Fruit fly (Drosophila melanogaster): ENCODE data around the gene slpr.
A peak's percentile ranks its signal among the peaks of the same experiment; 100 is the strongest.

The slpr gene

dm6 chrX:8202724-8203362 is 25.9 kb upstream of the slpr start:
- no peak for TF ChIP-seq rn (GFP tag; IDR thresholded peaks at IDR 0.05)
- TF ChIP-seq CG13204 (GFP tag; optimal IDR thresholded peaks at IDR 0.05): no peak
- no peak for TF ChIP-seq CG12605 (GFP tag; IDR thresholded peaks at IDR 0.05)
- TF ChIP-seq Ets98B (GFP tag; IDR thresholded peaks at IDR 0.05): peak; percentile 28; the same call in 1 of the 2 replicates
- peak; percentile 37 for TF ChIP-seq CG8159 (tag; optimal IDR thresholded peaks at IDR 0.05)
- no peak for TF ChIP-seq Snoo (tag; optimal IDR thresholded peaks at IDR 0.05)
- no peak for TF ChIP-seq CG34367 (tag; optimal IDR thresholded peaks at IDR 0.05)
- TF ChIP-seq D1 (tag; optimal IDR thresholded peaks at IDR 0.05): no peak
- TF ChIP-seq gl (tag; optimal IDR thresholded peaks at IDR 0.05): no peak
- no peak; the same call in 2 of the 3 replicates for TF ChIP-seq fd96Ca (GFP tag; IDR thresholded peaks at IDR 0.05)
- TF ChIP-seq CG4496 (GFP tag; IDR thresholded peaks at IDR 0.05): peak; percentile 46; the same call in 2 of the 3 replicates
- TF ChIP-seq CG32121 (GFP tag; IDR thresholded peaks at IDR 0.05): no peak
- TF ChIP-seq CG8301 (tag; optimal IDR thresholded peaks at IDR 0.05): peak; percentile 20
- peak; percentile 19 for TF ChIP-seq CG9948 (tag; optimal IDR thresholded peaks at IDR 0.05)
- no peak for TF ChIP-seq Pif1B (GFP tag; optimal IDR thresholded peaks at IDR 0.05)
- TF ChIP-seq CG15710 (tag; optimal IDR thresholded peaks at IDR 0.05): peak; percentile 25
- peak; percentile 29 for TF ChIP-seq CG17806 (tag; optimal IDR thresholded peaks at IDR 0.05)
- TF ChIP-seq CG14655 (GFP tag; optimal IDR thresholded peaks at IDR 0.05): peak; percentile 47
- TF ChIP-seq CG10348 (GFP tag; IDR thresholded peaks at IDR 0.05): no peak
- TF ChIP-seq Pif1A (GFP tag; optimal IDR thresholded peaks at IDR 0.05): peak; percentile 23
- peak; percentile 73 for TF ChIP-seq EcR (GFP tag; optimal IDR thresholded peaks at IDR 0.05)

- TF ChIP-seq D1 (tag; optimal IDR thresholded peaks at IDR 0.05) (no peak), fd96Ca (GFP tag; IDR thresholded peaks at IDR 0.05) (0 out of 3 replicates have a peak, but pooled peaks have one; percentile 11), CG34367 (tag; optimal IDR thresholded peaks at IDR 0.05) (no peak), CG14655 (GFP tag; optimal IDR thresholded peaks at IDR 0.05) (no peak), rn (GFP tag; IDR thresholded peaks at IDR 0.05) (no peak), Pif1B (GFP tag; optimal IDR thresholded peaks at IDR 0.05) (no peak)
Observed at dm6 chrX:8198935-8199580, 22.1 kb upstream of the slpr start.

dm6 chrX:8196598-8197228 is 19.7 kb upstream of the slpr start:
- TF ChIP-seq CG12605 (GFP tag; IDR thresholded peaks at IDR 0.05) (peak; percentile 83), Ets98B (GFP tag; IDR thresholded peaks at IDR 0.05) (peak; percentile 79), CG34367 (tag; optimal IDR thresholded peaks at IDR 0.05) (peak; percentile 67), D1 (tag; optimal IDR thresholded peaks at IDR 0.05) (no peak), Pif1A (GFP tag; optimal IDR thresholded peaks at IDR 0.05) (peak; percentile 70), CG4496 (GFP tag; IDR thresholded peaks at IDR 0.05) (peak; percentile 89), Pif1B (GFP tag; optimal IDR thresholded peaks at IDR 0.05) (peak; percentile 75), CG10348 (GFP tag; IDR thresholded peaks at IDR 0.05) (0 out of 2 replicates have a peak, but pooled peaks have one; percentile 31), rn (GFP tag; IDR thresholded peaks at IDR 0.05) (peak; percentile 55), CG14655 (GFP tag; optimal IDR thresholded peaks at IDR 0.05) (peak; percentile 80), CG9948 (tag; optimal IDR thresholded peaks at IDR 0.05) (peak; percentile 66), CG17806 (tag; optimal IDR thresholded peaks at IDR 0.05) (peak; percentile 69), EcR (GFP tag; optimal IDR thresholded peaks at IDR 0.05) (peak; percentile 69), fd96Ca (GFP tag; IDR thresholded peaks at IDR 0.05) (peak; percentile 82), CG8159 (tag; optimal IDR thresholded peaks at IDR 0.05) (peak; percentile 55), CG32121 (GFP tag; IDR thresholded peaks at IDR 0.05) (peak; percentile 58), CG15710 (tag; optimal IDR thresholded peaks at IDR 0.05) (peak; percentile 55), Snoo (tag; optimal IDR thresholded peaks at IDR 0.05) (peak; percentile 63), CG13204 (GFP tag; optimal IDR thresholded peaks at IDR 0.05) (peak; percentile 81), CG8301 (tag; optimal IDR thresholded peaks at IDR 0.05) (peak; percentile 68), gl (tag; optimal IDR thresholded peaks at IDR 0.05) (peak; percentile 19)

dm6 chrX:8196157-8196526 is 19.2 kb upstream of the slpr start:
- no peak for TF ChIP-seq CG10348 (GFP tag; IDR thresholded peaks at IDR 0.05)
- TF ChIP-seq CG9948 (tag; optimal IDR thresholded peaks at IDR 0.05): peak; percentile 23
- TF ChIP-seq CG14655 (GFP tag; optimal IDR thresholded peaks at IDR 0.05): peak; percentile 51
- peak; percentile 25 for TF ChIP-seq Snoo (tag; optimal IDR thresholded peaks at IDR 0.05)
- peak; percentile 38 for TF ChIP-seq CG8159 (tag; optimal IDR thresholded peaks at IDR 0.05)
- peak; percentile 24 for TF ChIP-seq CG8301 (tag; optimal IDR thresholded peaks at IDR 0.05)
- no peak for TF ChIP-seq Ets98B (GFP tag; IDR thresholded peaks at IDR 0.05)

- TF ChIP-seq CG14655 (GFP tag; optimal IDR thresholded peaks at IDR 0.05): no peak
- no peak for TF ChIP-seq CG4496 (GFP tag; IDR thresholded peaks at IDR 0.05)
- TF ChIP-seq CG9948 (tag; optimal IDR thresholded peaks at IDR 0.05): no peak
- TF ChIP-seq gl (tag; optimal IDR thresholded peaks at IDR 0.05): no peak
- TF ChIP-seq CG10348 (GFP tag; IDR thresholded peaks at IDR 0.05): no peak
Observed at dm6 chrX:8195449-8196156, 18.6 kb upstream of the slpr start.
